Fruit fly (Drosophila melanogaster) whole organism, embryonic: ENCODE results near the gene CG13603.

Experiments used
- Asciz ChIP-seq: fragments of 200-800 bp; sonication (Bioruptor generic); optimal IDR thresholded peaks from 2 replicates; lab custom pipeline; 2017; ENCODE audit warnings: missing biosample characterization, mild to moderate bottlenecking, missing genetic modification characterization, missing genetic modification reagents
- B-H1 ChIP-seq: fragments of 200-800 bp; sonication (Bioruptor generic); IDR thresholded peaks from 3 replicates; pipeline ENCODE4 v1.3.6; 2022; ENCODE audit warnings: missing biosample characterization, missing genetic modification characterization
- CG10209 ChIP-seq: fragments of 200-800 bp; sonication (Bioruptor generic); optimal IDR thresholded peaks from 3 replicates; lab custom pipeline; 2017; ENCODE audit warnings: missing biosample characterization, mild to moderate bottlenecking, missing genetic modification characterization, missing genetic modification reagents
- CG10274 ChIP-seq: fragments of 200-800 bp; sonication (Bioruptor generic); optimal IDR thresholded peaks from 3 replicates; lab custom pipeline; 2017; ENCODE audit warnings: missing biosample characterization, mild to moderate bottlenecking, missing genetic modification characterization
- CG11456 ChIP-seq: fragments of 200-800 bp; sonication (Bioruptor generic); IDR thresholded peaks from 3 replicates; pipeline ENCODE4 v1.3.6; 2022; ENCODE audit warnings: missing biosample characterization, missing genetic modification characterization
- CG15479 ChIP-seq: fragments of 200-800 bp; sonication (Bioruptor generic); optimal IDR thresholded peaks from 3 replicates; lab custom pipeline; 2019; ENCODE audit warnings: missing biosample characterization, mild to moderate bottlenecking, missing genetic modification characterization, moderate library complexity
- CG17359 ChIP-seq: fragments of 200-800 bp; sonication (Bioruptor generic); optimal IDR thresholded peaks from 3 replicates; lab custom pipeline; 2018; ENCODE audit warnings: missing biosample characterization, mild to moderate bottlenecking, missing genetic modification characterization, moderate library complexity
- CG2875 ChIP-seq: fragments of 200-800 bp; sonication (Bioruptor generic); optimal IDR thresholded peaks from 2 replicates; lab custom pipeline; 2017; ENCODE audit warnings: missing biosample characterization, mild to moderate bottlenecking, missing genetic modification characterization, missing genetic modification reagents
- CG3163 ChIP-seq: fragments of 200-800 bp; sonication (Bioruptor generic); optimal IDR thresholded peaks from 3 replicates; lab custom pipeline; 2016; ENCODE audit warnings: missing biosample characterization, missing genetic modification characterization
- CG34422 ChIP-seq: fragments of 200-800 bp; sonication (Bioruptor generic); IDR thresholded peaks from 3 replicates; pipeline ENCODE4 v1.3.6; 2022; ENCODE audit warnings: missing biosample characterization, missing genetic modification characterization
- CG3838 ChIP-seq: fragments of 200-800 bp; sonication (Bioruptor generic); optimal IDR thresholded peaks from 3 replicates; lab custom pipeline; 2016; ENCODE audit warnings: missing biosample characterization, missing genetic modification characterization
- CG5180 ChIP-seq: fragments of 200-800 bp; sonication (Bioruptor generic); optimal IDR thresholded peaks from 3 replicates; lab custom pipeline; 2017; ENCODE audit warnings: missing biosample characterization, missing genetic modification characterization, mild to moderate bottlenecking, moderate library complexity, missing genetic modification reagents
- CG6791 ChIP-seq: fragments of 200-800 bp; sonication (Bioruptor generic); IDR thresholded peaks from 3 replicates; pipeline ENCODE4 v1.3.6; 2022; ENCODE audit warnings: missing biosample characterization, missing genetic modification characterization; ENCODE audit not compliant: partially characterized antibody
- CG7987 ChIP-seq: fragments of 200-800 bp; sonication (Bioruptor generic); optimal IDR thresholded peaks from 2 replicates; lab custom pipeline; 2018; ENCODE audit warnings: missing biosample characterization, mild to moderate bottlenecking, missing genetic modification characterization, moderate library complexity
- CG9932 ChIP-seq: fragments of 200-800 bp; sonication (Bioruptor generic); IDR thresholded peaks from 2 replicates; pipeline ENCODE4 v1.3.6; 2022; ENCODE audit warnings: missing biosample characterization, missing genetic modification characterization
- D ChIP-seq, 2 experiments: fragments of 200-800 bp in 1 of 2; fragments of >200 bp in 1 of 2; sonication (Bioruptor generic) in 1 of 2; optimal IDR thresholded peaks; 2 replicates in 1 of 2; 3 replicates in 1 of 2; lab custom pipeline; 2017; ENCODE audit warnings: mild to moderate bottlenecking in 1 of 2, missing biosample characterization in 1 of 2, missing genetic modification characterization in 1 of 2, missing genetic modification reagents in 1 of 2
- Dek ChIP-seq: fragments of 200-800 bp; sonication (Bioruptor generic); optimal IDR thresholded peaks from 3 replicates; lab custom pipeline; 2019; ENCODE audit warnings: missing biosample characterization, mild to moderate bottlenecking, missing genetic modification characterization, moderate library complexity
- HHEX ChIP-seq: fragments of 200-800 bp; sonication (Bioruptor generic); optimal IDR thresholded peaks from 3 replicates; lab custom pipeline; 2017; ENCODE audit warnings: missing biosample characterization, mild to moderate bottlenecking, missing genetic modification characterization, missing genetic modification reagents
- Hey ChIP-seq: fragments of 200-800 bp; sonication (Bioruptor generic); optimal IDR thresholded peaks from 3 replicates; lab custom pipeline; 2018; ENCODE audit warnings: missing biosample characterization, mild to moderate bottlenecking, missing genetic modification characterization
- Hr51 ChIP-seq, 2 experiments: fragments of 200-800 bp; sonication (Bioruptor generic); optimal IDR thresholded peaks; 2 replicates in 1 of 2; 3 replicates in 1 of 2; lab custom pipeline; 2016 to 2018; ENCODE audit warnings: missing biosample characterization in 2 of 2, missing genetic modification characterization in 2 of 2, mild to moderate bottlenecking in 1 of 2, moderate library complexity in 1 of 2
- Lpt ChIP-seq: fragments of >200 bp; optimal IDR thresholded peaks from 2 replicates; lab custom pipeline; 2018; ENCODE audit warnings: missing biosample characterization, missing genetic modification characterization
- Ravus ChIP-seq: fragments of 200-800 bp; sonication (Bioruptor generic); IDR thresholded peaks from 2 replicates; pipeline ENCODE4 v1.3.6; 2022; ENCODE audit warnings: missing biosample characterization, missing genetic modification characterization
- Side ChIP-seq: fragments of 200-800 bp; sonication (Bioruptor generic); optimal IDR thresholded peaks from 2 replicates; lab custom pipeline; 2016; ENCODE audit warnings: missing biosample characterization, missing genetic modification characterization
- Spps ChIP-seq: fragments of 200-800 bp; sonication (Bioruptor generic); optimal IDR thresholded peaks from 2 replicates; lab custom pipeline; 2018; ENCODE audit warnings: missing biosample characterization, mild to moderate bottlenecking, missing genetic modification characterization
- Sry-δ ChIP-seq: fragments of 200-800 bp; sonication (Bioruptor generic); optimal IDR thresholded peaks from 2 replicates; lab custom pipeline; 2016; ENCODE audit warnings: missing biosample characterization, missing genetic modification characterization
- aop ChIP-seq: fragments of 200-800 bp; sonication (Bioruptor generic); IDR thresholded peaks from 2 replicates; pipeline ENCODE4 v1.3.6; 2022; ENCODE audit warnings: missing biosample characterization, missing genetic modification characterization
- ase ChIP-seq: fragments of 200-800 bp; sonication (Bioruptor generic); IDR thresholded peaks from 3 replicates; pipeline ENCODE4 v1.3.6; 2022; ENCODE audit warnings: missing biosample characterization, missing genetic modification characterization
- ato ChIP-seq: fragments of 200-800 bp; sonication (Bioruptor generic); IDR thresholded peaks from 2 replicates; pipeline ENCODE4 v1.3.6; 2022; ENCODE audit warnings: missing biosample characterization, missing genetic modification characterization; ENCODE audit not compliant: partially characterized antibody
- az2 ChIP-seq: fragments of 200-800 bp; sonication (Bioruptor generic); optimal IDR thresholded peaks from 3 replicates; lab custom pipeline; 2016; ENCODE audit warnings: missing biosample characterization, missing genetic modification characterization
- bowl ChIP-seq: fragments of 200-800 bp; sonication (Bioruptor generic); IDR thresholded peaks from 2 replicates; pipeline ENCODE4 v1.3.6; 2022; ENCODE audit warnings: missing biosample characterization, missing genetic modification characterization
- cas ChIP-seq: fragments of 200-800 bp; sonication (Bioruptor generic); IDR thresholded peaks from 2 replicates; pipeline ENCODE4 v1.3.6; 2022; ENCODE audit warnings: missing biosample characterization, missing genetic modification characterization
- chm ChIP-seq: fragments of 200-800 bp; sonication (Bioruptor generic); IDR thresholded peaks from 2 replicates; pipeline ENCODE4 v1.3.6; 2022; ENCODE audit warnings: missing biosample characterization, missing genetic modification characterization
- chn ChIP-seq: fragments of 200-800 bp; sonication (Bioruptor generic); optimal IDR thresholded peaks from 2 replicates; lab custom pipeline; 2016; ENCODE audit warnings: missing biosample characterization, missing genetic modification characterization
- da ChIP-seq: fragments of 200-800 bp; sonication (Bioruptor generic); optimal IDR thresholded peaks from 2 replicates; lab custom pipeline; 2016; ENCODE audit warnings: missing biosample characterization, missing genetic modification characterization
- dati ChIP-seq: fragments of 200-800 bp; sonication (Bioruptor generic); IDR thresholded peaks from 2 replicates; pipeline ENCODE4 v1.3.6; 2022; ENCODE audit warnings: missing biosample characterization, missing genetic modification characterization
- dpn ChIP-seq, 2 experiments: fragments of 200-800 bp; sonication (Bioruptor generic); optimal IDR thresholded peaks; 3 replicates each; lab custom pipeline; 2016; ENCODE audit warnings: missing biosample characterization in 2 of 2, missing genetic modification characterization in 2 of 2
- fd64A ChIP-seq: fragments of 200-800 bp; sonication (Bioruptor generic); optimal IDR thresholded peaks from 3 replicates; lab custom pipeline; 2018; ENCODE audit warnings: missing biosample characterization, mild to moderate bottlenecking, missing genetic modification characterization
- fd96Cb ChIP-seq: fragments of 200-800 bp; sonication (Bioruptor generic); optimal IDR thresholded peaks from 2 replicates; lab custom pipeline; 2018; ENCODE audit warnings: missing biosample characterization, mild to moderate bottlenecking, missing genetic modification characterization, moderate library complexity
- grau ChIP-seq: fragments of 200-800 bp; optimal IDR thresholded peaks from 3 replicates; lab custom pipeline; 2019; ENCODE audit warnings: missing biosample characterization, mild to moderate bottlenecking, missing genetic modification characterization, moderate library complexity
- hbn ChIP-seq: fragments of 200-800 bp; sonication (Bioruptor generic); IDR thresholded peaks from 2 replicates; pipeline ENCODE4 v1.3.6; 2022; ENCODE audit warnings: missing biosample characterization, missing genetic modification characterization; ENCODE audit not compliant: partially characterized antibody
- hkb ChIP-seq, 2 experiments: fragments of 200-800 bp in 1 of 2; fragments of >200 bp in 1 of 2; sonication (Bioruptor generic) in 1 of 2; IDR thresholded peaks in 1 of 2; optimal IDR thresholded peaks in 1 of 2; 2 replicates each; pipeline versions ENCODE4 v1.3.6 to Lab custom; 2017 to 2022; ENCODE audit warnings: missing biosample characterization in 1 of 2, missing genetic modification characterization in 1 of 2
- lilli ChIP-seq: fragments of 200-800 bp; sonication (Bioruptor generic); optimal IDR thresholded peaks from 3 replicates; lab custom pipeline; 2016; ENCODE audit warnings: missing biosample characterization, missing genetic modification characterization
- pan ChIP-seq, 4 experiments: fragments of >200 bp in 3 of 4; fragments of 200-800 bp in 1 of 4; sonication (Bioruptor generic) in 1 of 4; optimal IDR thresholded peaks in 3 of 4; IDR thresholded peaks in 1 of 4; 2 replicates each; pipeline versions ENCODE4 v1.3.6 to Lab custom; 2017 to 2022; ENCODE audit warnings: missing biosample characterization in 2 of 4, missing genetic modification characterization in 2 of 4, mixed read lengths in 1 of 4
- pita ChIP-seq: fragments of 200-800 bp; sonication (Bioruptor generic); optimal IDR thresholded peaks from 2 replicates; lab custom pipeline; 2017; ENCODE audit warnings: missing biosample characterization, mild to moderate bottlenecking, missing genetic modification characterization
- run ChIP-seq: fragments of 200-800 bp; sonication (Bioruptor generic); optimal IDR thresholded peaks from 3 replicates; lab custom pipeline; 2018; ENCODE audit warnings: missing biosample characterization, mild to moderate bottlenecking, missing genetic modification characterization
- stc ChIP-seq: fragments of 200-800 bp; sonication (Bioruptor generic); IDR thresholded peaks from 2 replicates; pipeline ENCODE4 v1.3.6; 2022; ENCODE audit warnings: missing biosample characterization, missing genetic modification characterization
- tx ChIP-seq: fragments of 200-800 bp; sonication (Bioruptor generic); optimal IDR thresholded peaks from 2 replicates; lab custom pipeline; 2016; ENCODE audit warnings: missing biosample characterization, missing genetic modification characterization
- z ChIP-seq: fragments of 200-800 bp; sonication (Bioruptor generic); IDR thresholded peaks from 3 replicates; pipeline ENCODE4 v1.3.6; 2022; ENCODE audit warnings: missing biosample characterization, missing genetic modification characterization
- zfh1 ChIP-seq: fragments of 200-800 bp; sonication (Bioruptor generic); IDR thresholded peaks from 3 replicates; pipeline ENCODE4 v1.3.6; 2022; ENCODE audit warnings: missing biosample characterization, missing genetic modification characterization

The CG13603 gene

dm6 chr3R:23942965-23943413 is 43.4 kb downstream of the CG13603 start, which contains the start of gene Gdh (continued):
- TF ChIP-seq cas (GFP tag; lab: Robert Waterston, UW) = no peak
- no peak for TF ChIP-seq aop (GFP tag; lab: Robert Waterston, UW)
- TF ChIP-seq D (optimal IDR thresholded peaks at IDR 0.05; lab: Kevin White, UChicago) = no peak
- TF ChIP-seq D (GFP tag; optimal IDR thresholded peaks at IDR 0.05; lab: Kevin White, UChicago) = no peak
- TF ChIP-seq CG11456 (GFP tag; lab: Robert Waterston, UW) = no peak
- TF ChIP-seq pan (optimal IDR thresholded peaks at IDR 0.05; lab: Kevin White, UChicago) = no peak
- peak in 1 of 2 experiments; percentile 34 for TF ChIP-seq pan (GFP tag; optimal IDR thresholded peaks at IDR 0.05 in 1 of 2, IDR thresholded peaks at IDR 0.05 in 1 of 2)
- peak; percentile 25; the same call in 1 of the 2 replicates for TF ChIP-seq hbn (GFP tag; lab: Robert Waterston, UW)
- TF ChIP-seq chn = no peak
- no peak for TF ChIP-seq Ravus (GFP tag; lab: Robert Waterston, UW)
- TF ChIP-seq tx = no peak
- TF ChIP-seq Spps (tag; lab: Kevin White, UChicago) = no peak
- peak; percentile 22 for TF ChIP-seq CG17359 (tag; lab: Kevin White, UChicago)
- TF ChIP-seq CG5180 (GFP tag; lab: Kevin White, UChicago) = no peak
- TF ChIP-seq z (GFP tag; lab: Robert Waterston, UW) = no peak
- no peak for TF ChIP-seq Sry-δ
- no peak for TF ChIP-seq zfh1 (GFP tag; lab: Robert Waterston, UW)
- no peak for TF ChIP-seq CG15479 (GFP tag; lab: Kevin White, UChicago)
- peak; percentile 58 for TF ChIP-seq CG7987 (GFP tag; lab: Kevin White, UChicago)
- TF ChIP-seq bowl (GFP tag; lab: Robert Waterston, UW) = no peak
- no peak for TF ChIP-seq run (tag; lab: Kevin White, UChicago)
- TF ChIP-seq stc (GFP tag; lab: Robert Waterston, UW) = no peak
- TF ChIP-seq Hr51 (GFP tag; optimal IDR thresholded peaks at IDR 0.05; lab: Kevin White, UChicago) = no peak
- no peak for TF ChIP-seq az2 (GFP tag; lab: Kevin White, UChicago)
- no peak for TF ChIP-seq Hey (tag; lab: Kevin White, UChicago)
- no peak for TF ChIP-seq hkb (optimal IDR thresholded peaks at IDR 0.05; lab: Kevin White, UChicago)
- TF ChIP-seq hkb (GFP tag; IDR thresholded peaks at IDR 0.05; lab: Robert Waterston, UW) = peak; percentile 55; the same call in 1 of the 2 replicates
- TF ChIP-seq CG3163 (GFP tag; lab: Kevin White, UChicago) = no peak
- no peak for TF ChIP-seq CG3838 (GFP tag; lab: Kevin White, UChicago)
- no peak for TF ChIP-seq CG10209
- no peak for TF ChIP-seq fd64A (GFP tag; lab: Kevin White, UChicago)
- no peak for TF ChIP-seq pita
- no peak for TF ChIP-seq Asciz (GFP tag; lab: Kevin White, UChicago)
- TF ChIP-seq da (GFP tag; lab: Kevin White, UChicago) = no peak
- TF ChIP-seq CG34422 = peak; percentile 75; the same call in 1 of the 3 replicates
- no peak for TF ChIP-seq ase (GFP tag; lab: Robert Waterston, UW)
- TF ChIP-seq Dek (tag; lab: Kevin White, UChicago) = no peak
- TF ChIP-seq CG10274 (GFP tag; lab: Kevin White, UChicago) = no peak
- peak; percentile 62 for TF ChIP-seq lilli
- TF ChIP-seq B-H1 = no peak; the same call in 2 of the 3 replicates
- peak; percentile 45; the same call in 1 of the 2 replicates for TF ChIP-seq CG9932 (GFP tag; lab: Robert Waterston, UW)
- no peak for TF ChIP-seq CG6791
- TF ChIP-seq dpn (GFP tag; optimal IDR thresholded peaks at IDR 0.05; lab: Kevin White, UChicago) = peak in 1 of 2 experiments; percentile 13
- TF ChIP-seq dati (GFP tag; lab: Robert Waterston, UW) = no peak
- no peak for TF ChIP-seq Side (GFP tag; lab: Kevin White, UChicago)
- no peak for TF ChIP-seq fd96Cb (tag; lab: Kevin White, UChicago)
- TF ChIP-seq chm = peak; percentile 70; the same call in 1 of the 2 replicates
- 0 out of 2 replicates have a peak, but pooled peaks have one; percentile 7 for TF ChIP-seq ato (GFP tag; lab: Robert Waterston, UW)
- TF ChIP-seq CG2875 (GFP tag; lab: Kevin White, UChicago) = no peak
- TF ChIP-seq grau (tag; lab: Kevin White, UChicago) = peak; percentile 12
- no peak for TF ChIP-seq Lpt (GFP tag; lab: Kevin White, UChicago)
- TF ChIP-seq HHEX = peak; percentile 6
